Worm (Caenorhabditis elegans) whole organism, L4/young adult: ENCODE results near the gene W07A12.4.

Experiments used
- W03F9.2 ChIP-seq: fragments of 150-350 bp; optimal IDR thresholded peaks from 2 replicates; lab custom pipeline; 2014; ENCODE audit warnings: missing biosample characterization, missing genetic modification characterization
- him-1 ChIP-seq: sonication (generic microtip); optimal IDR thresholded peaks from 2 replicates; lab custom pipeline; 2016; ENCODE audit warnings: missing genotype, missing genetic modification reagents, missing genetic modification characterization, missing compliant biosample characterization

DNA sequence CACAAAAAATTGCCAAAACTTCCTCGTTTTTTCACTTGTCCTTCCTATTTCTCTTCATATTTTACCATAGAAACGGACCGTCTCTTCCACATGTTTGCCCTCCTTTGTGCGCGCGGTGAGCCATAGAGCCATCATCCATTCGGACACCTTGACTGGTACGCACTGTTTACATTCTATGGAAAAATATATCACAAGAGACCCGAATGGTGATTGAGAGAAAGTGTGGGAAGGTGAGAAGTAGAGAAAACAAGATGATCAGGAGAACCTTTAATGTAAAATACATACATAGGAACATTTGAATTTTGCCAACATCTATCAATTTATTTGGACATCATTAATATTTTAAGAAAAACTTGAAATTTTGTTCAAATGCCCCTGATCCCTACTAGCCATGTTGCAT lies 39.9 kb downstream of the W07A12.4 start:
- TF ChIP-seq W03F9.2 (tag; lab: Kevin White, UChicago) (no peak), him-1 (tag; lab: Kevin White, UChicago) (no peak)
